Worm (Caenorhabditis elegans) whole organism, midembryonic: ENCODE data around the gene F22E5.23.
"Not testable (repeated sequence)": the region's sequence is repeated elsewhere in the genome, so short reads cannot be mapped to it uniquely, and the experiment has no call there.

ENCODE experiments used
- flt-1 ChIP-seq: fragments of 200-800 bp; sonication (Bioruptor generic); IDR thresholded peaks from 2 replicates; pipeline ENCODE4 v1.3.6; 2022; ENCODE audit warnings: missing genetic modification characterization, missing compliant biosample characterization
- klf-2 ChIP-seq: fragments of 200-800 bp; sonication (Bioruptor generic); conservative IDR thresholded peaks from 2 replicates; pipeline ENCODE4 v1.3.6; 2022; ENCODE audit warnings: missing genetic modification reagents, missing genetic modification characterization, missing compliant biosample characterization
- ref-1 ChIP-seq: fragments of 200-800 bp; sonication (Bioruptor generic); conservative IDR thresholded peaks from 2 replicates; pipeline ENCODE4 v1.3.6; 2022; ENCODE audit warnings: missing genetic modification reagents, missing genetic modification characterization, missing compliant biosample characterization
- ztf-29 ChIP-seq: fragments of 200-800 bp; sonication (Bioruptor generic); IDR thresholded peaks from 2 replicates; pipeline ENCODE4 v1.3.6; 2022; ENCODE audit warnings: missing genetic modification reagents, missing genetic modification characterization, missing compliant biosample characterization

ce11 chrII:2639401-2640088 is 1.5 kb upstream of the F22E5.23 start, which contains the start of gene F22E5.8:
- not testable (repeated sequence) for TF ChIP-seq ztf-29; klf-2; ref-1 (GFP tag; lab: Robert Waterston, UW); flt-1 (GFP tag; lab: Robert Waterston, UW)
